Worm (Caenorhabditis elegans) whole organism, L1 larva: ENCODE results near the gene tag-65.

Source experiments
- C16A3.4 ChIP-seq: fragments of 150-350 bp; optimal IDR thresholded peaks from 2 replicates; lab custom pipeline; 2014; ENCODE audit warnings: missing biosample characterization, missing genetic modification characterization
- F16B12.6 ChIP-seq: fragments of 150-350 bp; optimal IDR thresholded peaks from 2 replicates; lab custom pipeline; 2014; ENCODE audit warnings: missing biosample characterization, missing genetic modification characterization
- Y116A8C.19 ChIP-seq: sonication (generic microtip); optimal IDR thresholded peaks from 2 replicates; lab custom pipeline; 2016; ENCODE audit warnings: missing compliant biosample characterization, missing genetic modification characterization, borderline replicate concordance
- aly-2 ChIP-seq: fragments of 150-350 bp; optimal IDR thresholded peaks from 2 replicates; lab custom pipeline; 2014; ENCODE audit warnings: missing biosample characterization, missing genetic modification characterization
- ceh-82 ChIP-seq, 3 experiments: fragments of 150-350 bp in 1 of 3; sonication (generic microtip) in 2 of 3; optimal IDR thresholded peaks; 2 replicates each; lab custom pipeline; 2014 to 2017; ENCODE audit warnings: missing biosample characterization in 3 of 3, missing genetic modification characterization in 3 of 3
- ceh-88 ChIP-seq: fragments of 200-800 bp; sonication (Bioruptor generic); IDR thresholded peaks from 2 replicates; pipeline ENCODE4 v1.3.6; 2022; ENCODE audit warnings: missing genetic modification characterization, missing compliant biosample characterization
- ceh-90 ChIP-seq: sonication (generic microtip); optimal IDR thresholded peaks from 2 replicates; lab custom pipeline; 2016; ENCODE audit warnings: missing genetic modification characterization, missing compliant biosample characterization
- efl-1 ChIP-seq, 4 experiments: fragments of 150-350 bp; optimal IDR thresholded peaks in 3 of 4; peaks in 1 of 4; 1 replicate in 1 of 4; 2 replicates in 3 of 4; lab custom pipeline; 2014; ENCODE audit warnings: missing biosample characterization in 2 of 4, missing genetic modification characterization in 2 of 4, missing genetic modification reagents in 2 of 4
- efl-3 ChIP-seq: fragments of 200-800 bp; sonication (Bioruptor generic); optimal IDR thresholded peaks from 2 replicates; lab custom pipeline; 2018; ENCODE audit warnings: mild to moderate bottlenecking, missing genetic modification characterization, missing compliant biosample characterization
- egl-13 ChIP-seq: sonication (generic microtip); optimal IDR thresholded peaks from 2 replicates; lab custom pipeline; 2016; ENCODE audit warnings: missing genotype, missing genetic modification reagents, missing genetic modification characterization, missing compliant biosample characterization
- elt-2 ChIP-seq: sonication (generic microtip); optimal IDR thresholded peaks from 2 replicates; lab custom pipeline; 2016; ENCODE audit warnings: missing genetic modification characterization, mild to moderate bottlenecking, inconsistent platforms, missing compliant biosample characterization, missing genetic modification reagents
- fkh-10 ChIP-seq: sonication (generic microtip); optimal IDR thresholded peaks from 2 replicates; lab custom pipeline; 2017; ENCODE audit warnings: missing biosample characterization, missing genetic modification reagents, missing genetic modification characterization
- fkh-4 ChIP-seq: sonication (generic microtip); optimal IDR thresholded peaks from 2 replicates; lab custom pipeline; 2016; ENCODE audit warnings: missing compliant biosample characterization, missing genetic modification characterization, borderline replicate concordance
- fos-1 ChIP-seq: fragments of 150-350 bp; optimal IDR thresholded peaks from 2 replicates; lab custom pipeline; 2014; ENCODE audit warnings: missing biosample characterization, missing genetic modification characterization
- lin-13 ChIP-seq: fragments of 150-350 bp; optimal IDR thresholded peaks from 2 replicates; lab custom pipeline; 2014; ENCODE audit warnings: missing biosample characterization, missing genetic modification reagents, missing genetic modification characterization
- lin-14 ChIP-seq: fragments of 200-800 bp; sonication (Bioruptor generic); optimal IDR thresholded peaks from 2 replicates; lab custom pipeline; 2018; ENCODE audit warnings: mild to moderate bottlenecking, missing genetic modification characterization, moderate library complexity, missing compliant biosample characterization
- lin-15B ChIP-seq: fragments of 150-350 bp; sonication (generic microtip); optimal IDR thresholded peaks from 3 replicates; lab custom pipeline; 2014; ENCODE audit warnings: missing biosample characterization, missing genetic modification characterization
- lsy-2 ChIP-seq, 2 experiments: fragments of 150-350 bp; optimal IDR thresholded peaks; 2 replicates each; lab custom pipeline; 2014; ENCODE audit warnings: missing biosample characterization in 2 of 2, missing genetic modification characterization in 2 of 2
- mab-9 ChIP-seq: fragments of 200-800 bp; sonication (Bioruptor generic); IDR thresholded peaks from 2 replicates; pipeline ENCODE4 v1.3.6; 2022; ENCODE audit warnings: missing genetic modification reagents, missing genetic modification characterization, missing compliant biosample characterization
- mdl-1 ChIP-seq, 2 experiments: fragments of 150-350 bp; optimal IDR thresholded peaks; 2 replicates each; lab custom pipeline; 2014 to 2017; ENCODE audit warnings: missing biosample characterization in 2 of 2, missing genetic modification characterization in 2 of 2, inconsistent platforms in 1 of 2
- nhr-11 ChIP-seq: fragments of 150-350 bp; optimal IDR thresholded peaks from 2 replicates; lab custom pipeline; 2014; ENCODE audit warnings: missing biosample characterization, missing genetic modification characterization
- nhr-71 ChIP-seq: sonication (generic microtip); optimal IDR thresholded peaks from 2 replicates; lab custom pipeline; 2016; ENCODE audit warnings: mild to moderate bottlenecking, missing genetic modification characterization, moderate library complexity, missing compliant biosample characterization
- nhr-77 ChIP-seq: fragments of 150-350 bp; optimal IDR thresholded peaks from 2 replicates; lab custom pipeline; 2014; ENCODE audit warnings: missing biosample characterization, missing genetic modification characterization
- swsn-7 ChIP-seq: sonication (generic microtip); optimal IDR thresholded peaks from 2 replicates; lab custom pipeline; 2016; ENCODE audit warnings: missing genetic modification characterization, missing compliant biosample characterization
- unc-130 ChIP-seq: fragments of 150-350 bp; optimal IDR thresholded peaks from 2 replicates; lab custom pipeline; 2017; ENCODE audit warnings: missing biosample characterization, missing genetic modification characterization, inconsistent platforms
- unc-30 ChIP-seq: sonication (generic microtip); optimal IDR thresholded peaks from 2 replicates; lab custom pipeline; 2017; ENCODE audit warnings: missing biosample characterization, missing genetic modification characterization
- unc-98 ChIP-seq: fragments of 200-800 bp; sonication (Bioruptor generic); IDR thresholded peaks from 2 replicates; pipeline ENCODE4 v1.3.6; 2022; ENCODE audit warnings: missing genetic modification characterization, missing compliant biosample characterization
- xbp-1 ChIP-seq: sonication (generic microtip); optimal IDR thresholded peaks from 2 replicates; lab custom pipeline; 2016; ENCODE audit warnings: missing genetic modification characterization, missing compliant biosample characterization
- zip-4 ChIP-seq: fragments of 200-800 bp; sonication (Bioruptor generic); optimal IDR thresholded peaks from 2 replicates; lab custom pipeline; 2018; ENCODE audit warnings: mild to moderate bottlenecking, missing genetic modification characterization, moderate library complexity, missing compliant biosample characterization

The tag-65 gene

DNA sequence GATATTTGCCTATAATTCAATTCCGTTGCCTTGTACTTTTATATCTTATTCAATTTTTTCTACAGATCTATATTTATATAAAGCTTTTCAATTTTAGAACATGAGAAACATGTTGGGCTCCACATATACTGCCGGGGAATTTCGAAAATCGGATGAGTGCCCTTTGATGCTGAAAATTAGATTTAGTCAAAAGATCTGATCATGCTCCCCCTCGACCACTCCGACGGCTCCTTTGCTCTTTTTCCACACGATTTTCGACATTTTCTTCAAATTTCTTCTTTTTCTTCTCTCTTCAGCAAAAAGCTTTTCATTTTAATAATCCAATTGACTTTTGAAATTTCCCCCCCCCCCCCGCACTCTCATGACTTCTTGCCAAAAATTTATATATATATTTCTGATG is 3.1 kb upstream of the tag-65 start:
- TF ChIP-seq mab-9 (GFP tag; lab: Robert Waterston, UW) (peak; percentile 12; the same call in 1 of the 2 replicates), nhr-77 (tag; lab: Kevin White, UChicago) (no peak), unc-130 (tag; lab: Kevin White, UChicago) (no peak), efl-1 (optimal IDR thresholded peaks at IDR 0.05; lab: Kevin White, UChicago) (no peak), efl-1 (GFP tag; optimal IDR thresholded peaks at IDR 0.05 in 1 of 2; lab: Kevin White, UChicago) (peak in 1 of 2 experiments; percentile 78), lin-14 (GFP tag; lab: Kevin White, UChicago) (peak; percentile 47), fkh-10 (GFP tag; lab: Kevin White, UChicago) (peak; percentile 82), nhr-71 (tag; lab: Kevin White, UChicago) (peak; percentile 2), unc-98 (GFP tag; lab: Robert Waterston, UW) (no peak)
- TF ChIP-seq, all 84 proteins: peak for 5

DNA sequence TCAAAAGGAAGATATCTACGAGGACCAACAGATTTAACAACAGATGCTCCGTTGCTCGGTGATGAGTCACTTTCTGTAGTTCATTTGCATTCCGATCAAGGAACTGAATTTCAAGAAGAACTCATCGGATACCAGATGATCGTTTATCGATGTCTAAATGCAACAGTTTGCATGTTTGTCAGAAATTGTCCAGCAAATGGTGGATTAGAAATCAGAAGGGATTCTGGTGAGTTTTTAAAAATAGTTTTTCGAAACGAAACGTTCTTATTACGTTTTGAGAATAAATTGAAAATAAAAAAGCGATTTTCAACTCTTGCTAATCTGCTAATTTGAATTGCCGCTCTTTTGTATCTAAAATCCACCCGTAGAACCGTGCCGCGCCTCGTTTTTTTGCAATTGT is 1.5 kb upstream of the tag-65 start:
- TF ChIP-seq C16A3.4 (no peak), fkh-4 (tag; lab: Kevin White, UChicago) (no peak), efl-3 (no peak), xbp-1 (tag; lab: Kevin White, UChicago) (no peak), aly-2 (tag; lab: Kevin White, UChicago) (no peak), unc-30 (tag; lab: Kevin White, UChicago) (no peak), swsn-7 (tag; lab: Kevin White, UChicago) (no peak), ceh-90 (no peak), zip-4 (no peak)

DNA sequence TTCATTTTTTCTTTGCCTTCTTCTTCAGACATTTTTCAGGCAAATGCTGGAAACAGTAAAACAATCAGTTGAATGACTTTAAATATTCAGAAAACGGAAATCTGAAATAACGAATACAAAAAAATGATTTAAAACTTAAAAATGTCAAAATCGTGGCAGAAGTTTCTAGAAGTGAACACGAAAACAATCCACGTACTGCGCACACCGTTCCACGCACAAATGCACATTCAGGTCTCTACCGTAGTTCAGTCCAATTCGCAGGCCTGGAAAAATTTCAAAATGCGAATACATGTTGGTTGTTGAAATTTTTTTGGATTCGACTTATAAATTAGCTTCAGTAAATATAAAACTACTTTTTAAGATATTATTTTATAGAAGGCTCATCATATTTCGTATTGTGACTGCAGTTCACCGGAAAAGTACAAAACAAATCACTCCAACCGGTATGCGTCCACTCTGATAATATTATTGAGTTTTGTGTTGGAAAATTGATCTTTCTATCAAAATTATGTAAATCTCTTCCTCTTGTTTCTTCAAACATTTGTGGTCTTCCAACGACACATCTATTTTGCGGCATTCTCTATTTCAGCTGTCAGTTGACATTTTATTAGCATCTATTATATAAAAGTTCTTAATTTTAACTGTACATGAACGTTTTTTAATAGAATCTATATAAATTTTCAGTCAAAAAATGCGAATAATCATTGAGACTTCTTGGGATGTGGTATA is 6.3 kb downstream of the tag-65 start, which contains the start of the genes mip-2 and F58G11.4:
Gene mip-2 (minus strand): TSS at position 48 of the 729 bp plus-strand sequence.
Gene F58G11.4 (plus strand): TSS at position 679 of the 729 bp plus-strand sequence.
- no peak for TF ChIP-seq mdl-1 (tag; optimal IDR thresholded peaks at IDR 0.05; lab: Kevin White, UChicago)
- TF ChIP-seq efl-1 (optimal IDR thresholded peaks at IDR 0.05; lab: Kevin White, UChicago) = no peak
- TF ChIP-seq efl-1 (GFP tag; optimal IDR thresholded peaks at IDR 0.05 in 1 of 2; lab: Kevin White, UChicago) = peak in 1 of 2 experiments; percentile 84
- no peak for TF ChIP-seq zip-4

DNA sequence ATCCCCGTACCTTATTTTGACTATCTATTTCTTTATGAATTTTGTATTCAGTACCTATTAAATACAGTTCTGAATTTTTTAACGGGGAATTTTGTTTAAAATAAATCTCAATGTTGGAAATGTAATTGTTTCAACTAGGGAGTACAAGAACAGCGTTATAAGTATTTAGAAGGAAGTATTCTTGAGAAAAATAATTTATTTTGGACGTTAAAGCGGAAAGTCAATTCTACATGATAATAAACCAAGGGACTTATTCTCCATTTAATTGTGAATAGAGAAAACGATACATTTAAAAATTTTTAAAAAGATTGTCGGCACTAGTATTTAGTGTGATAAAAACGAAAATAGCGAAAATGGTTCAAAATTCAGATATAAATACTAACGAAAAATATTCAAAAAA is 9.2 kb downstream of the tag-65 start:
- no peak for TF ChIP-seq fos-1

DNA sequence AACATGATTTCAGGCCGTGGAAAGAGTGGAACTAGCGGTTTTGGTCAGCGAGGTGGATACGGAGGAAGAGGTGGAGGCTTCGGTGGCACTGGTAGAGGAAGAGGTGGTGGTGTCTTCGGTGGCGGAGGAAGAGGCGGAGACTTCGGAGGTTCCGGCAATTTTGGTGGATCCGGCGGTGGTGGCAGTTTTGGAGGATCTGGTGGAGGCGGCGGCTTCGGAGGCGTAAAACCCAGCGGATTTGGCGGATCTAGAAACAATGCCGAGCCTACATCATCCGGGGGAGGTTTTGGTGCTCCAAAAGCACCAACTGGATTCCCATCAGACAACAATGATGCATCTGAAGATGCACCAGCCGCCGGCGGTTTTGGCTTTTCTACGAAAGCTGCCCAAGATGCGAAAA is 10.1 kb downstream of the tag-65 start:
- no peak for TF ChIP-seq elt-2 (tag; lab: Kevin White, UChicago)
- no peak for TF ChIP-seq nhr-77 (tag; lab: Kevin White, UChicago)
- no peak for TF ChIP-seq lsy-2 (tag; optimal IDR thresholded peaks at IDR 0.05; lab: Kevin White, UChicago)
- no peak for TF ChIP-seq egl-13
- TF ChIP-seq ceh-88 (GFP tag; lab: Robert Waterston, UW) = no peak
- no peak for TF ChIP-seq Y116A8C.19 (tag; lab: Kevin White, UChicago)
- TF ChIP-seq ceh-82 (tag; optimal IDR thresholded peaks at IDR 0.05; lab: Kevin White, UChicago) = no peak
- no peak for TF ChIP-seq lin-13 (GFP tag; lab: Kevin White, UChicago)
- no peak for TF ChIP-seq efl-3

DNA sequence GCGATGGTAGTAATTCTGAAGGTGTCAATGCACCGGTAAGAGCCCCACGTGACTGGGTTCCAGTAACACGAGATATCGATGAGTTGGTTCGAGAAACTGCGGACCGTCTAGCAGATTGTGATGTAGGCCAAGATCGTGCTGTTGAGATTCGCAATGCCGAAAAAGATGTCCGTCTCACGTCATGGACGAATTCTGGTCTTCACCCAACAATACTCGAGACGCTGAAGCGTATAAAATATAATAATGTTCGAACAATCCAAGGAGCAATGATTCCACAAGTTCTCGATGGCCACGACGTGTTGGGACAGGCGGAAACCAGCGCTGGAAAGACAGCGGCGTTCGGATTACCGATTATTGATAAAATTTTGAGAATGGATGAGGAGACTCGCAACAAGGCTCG is 11.9 kb downstream of the tag-65 start:
- TF ChIP-seq nhr-11 (tag; lab: Kevin White, UChicago) (no peak), efl-1 (optimal IDR thresholded peaks at IDR 0.05; lab: Kevin White, UChicago) (no peak), efl-1 (GFP tag; optimal IDR thresholded peaks at IDR 0.05 in 1 of 2; lab: Kevin White, UChicago) (no peak), lin-15B (tag; lab: Kevin White, UChicago) (no peak), C16A3.4 (no peak), F16B12.6 (no peak), fkh-4 (tag; lab: Kevin White, UChicago) (no peak)
- TF ChIP-seq, all 84 proteins: peak for 0
